Worm (Caenorhabditis elegans): ENCODE data around the gene K09H11.6.

DNA sequence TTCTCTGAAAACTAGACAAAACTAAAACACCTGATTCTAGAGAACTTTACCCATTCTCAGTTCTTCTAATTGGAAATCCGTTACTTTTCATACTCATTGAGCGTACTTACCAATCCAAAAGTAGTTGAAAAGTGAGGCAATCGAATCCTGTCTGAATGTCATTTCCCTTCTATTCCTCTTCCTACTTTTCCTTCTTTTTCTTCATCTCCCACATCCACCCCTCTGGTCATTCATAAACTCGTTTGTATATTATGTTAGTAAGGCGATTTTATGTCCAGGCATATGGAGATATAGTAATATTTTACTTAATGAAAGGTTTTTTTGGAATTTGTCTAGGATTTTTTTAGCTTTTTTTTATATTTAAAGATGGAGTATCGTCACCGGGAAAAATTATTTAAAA lies 27.6 kb downstream of the K09H11.6 start:
- no peak for TF ChIP-seq lin-15B (tag; optimal IDR thresholded peaks at IDR 0.05)
- no peak for TF ChIP-seq daf-19 (GFP tag; conservative IDR thresholded peaks at IDR 0.05)
- no peak for TF ChIP-seq lin-13 (GFP tag; optimal IDR thresholded peaks at IDR 0.05)

Measured in whole organism, L4 larva.